Worm (Caenorhabditis elegans) whole organism, late embryonic: ENCODE measurements around the gene R07A4.2.
A peak's percentile ranks its signal among the peaks of the same experiment; 100 is the strongest.

Experiments used
- C08G9.2 ChIP-seq: sonication (generic microtip); optimal IDR thresholded peaks from 2 replicates; lab custom pipeline; 2016; ENCODE audit warnings: mild to moderate bottlenecking, missing genetic modification characterization, moderate library complexity, missing compliant biosample characterization
- F13H6.1 ChIP-seq: sonication (generic microtip); optimal IDR thresholded peaks from 2 replicates; lab custom pipeline; 2016; ENCODE audit warnings: missing genetic modification characterization, missing compliant biosample characterization
- K02D7.2 ChIP-seq: sonication (generic microtip); optimal IDR thresholded peaks from 2 replicates; lab custom pipeline; 2017; ENCODE audit warnings: mild to moderate bottlenecking, missing genetic modification characterization, missing compliant biosample characterization
- K09A11.1 ChIP-seq: sonication (generic microtip); optimal IDR thresholded peaks from 2 replicates; lab custom pipeline; 2017; ENCODE audit warnings: antibody characterized with exemption, mild to moderate bottlenecking, missing genetic modification characterization, missing compliant biosample characterization; ENCODE audit not compliant: insufficient read depth
- T23F11.4 ChIP-seq: fragments of 200-800 bp; sonication (Bioruptor generic); optimal IDR thresholded peaks from 2 replicates; lab custom pipeline; 2018; ENCODE audit warnings: mild to moderate bottlenecking, missing genetic modification characterization, missing compliant biosample characterization
- Y22D7AL.16 ChIP-seq: sonication (generic microtip); optimal IDR thresholded peaks from 2 replicates; lab custom pipeline; 2016; ENCODE audit warnings: missing genetic modification characterization, missing compliant biosample characterization
- ahr-1 ChIP-seq: sonication (generic microtip); optimal IDR thresholded peaks from 2 replicates; lab custom pipeline; 2016; ENCODE audit warnings: missing genetic modification characterization, missing compliant biosample characterization
- ceh-14 ChIP-seq: sonication (generic microtip); optimal IDR thresholded peaks from 2 replicates; lab custom pipeline; 2016; ENCODE audit warnings: missing genotype, missing genetic modification characterization, missing compliant biosample characterization
- ceh-18 ChIP-seq: sonication (generic microtip); optimal IDR thresholded peaks from 2 replicates; lab custom pipeline; 2016; ENCODE audit warnings: missing genetic modification characterization, missing compliant biosample characterization
- ceh-19 ChIP-seq: fragments of 200-800 bp; sonication (Bioruptor generic); optimal IDR thresholded peaks from 2 replicates; lab custom pipeline; 2018; ENCODE audit warnings: mild to moderate bottlenecking, missing genetic modification characterization, missing compliant biosample characterization
- ceh-22 ChIP-seq: sonication (generic microtip); optimal IDR thresholded peaks from 2 replicates; lab custom pipeline; 2017; ENCODE audit warnings: missing biosample characterization, missing genetic modification characterization
- ceh-31 ChIP-seq: sonication (generic microtip); optimal IDR thresholded peaks from 2 replicates; lab custom pipeline; 2016; ENCODE audit warnings: missing genetic modification characterization, missing compliant biosample characterization
- ceh-34 ChIP-seq: sonication (generic microtip); optimal IDR thresholded peaks from 2 replicates; lab custom pipeline; 2016; ENCODE audit warnings: mild to moderate bottlenecking, missing genetic modification characterization, missing compliant biosample characterization
- ceh-45 ChIP-seq: fragments of 200-800 bp; sonication (Bioruptor generic); IDR thresholded peaks from 2 replicates; pipeline ENCODE4 v1.3.6; 2022; ENCODE audit warnings: missing genetic modification reagents, missing genetic modification characterization, missing compliant biosample characterization
- ceh-48 ChIP-seq: sonication (generic microtip); optimal IDR thresholded peaks from 2 replicates; lab custom pipeline; 2016; ENCODE audit warnings: missing genetic modification characterization, inconsistent platforms, missing compliant biosample characterization
- che-1 ChIP-seq: sonication (generic microtip); optimal IDR thresholded peaks from 2 replicates; lab custom pipeline; 2016; ENCODE audit warnings: mild to moderate bottlenecking, missing genetic modification characterization, missing compliant biosample characterization
- elt-2 ChIP-seq: sonication (generic microtip); optimal IDR thresholded peaks from 2 replicates; lab custom pipeline; 2016; ENCODE audit warnings: missing genetic modification reagents, missing genetic modification characterization, missing compliant biosample characterization
- elt-4 ChIP-seq: sonication (generic microtip); optimal IDR thresholded peaks from 2 replicates; lab custom pipeline; 2016; ENCODE audit warnings: missing genetic modification characterization, missing compliant biosample characterization
- ets-4 ChIP-seq: sonication (generic microtip); optimal IDR thresholded peaks from 2 replicates; lab custom pipeline; 2016; ENCODE audit warnings: missing genetic modification characterization, missing compliant biosample characterization
- fax-1 ChIP-seq: sonication (generic microtip); optimal IDR thresholded peaks from 2 replicates; lab custom pipeline; 2016; ENCODE audit warnings: missing genotype, missing genetic modification characterization, missing compliant biosample characterization
- fkh-6 ChIP-seq: sonication (generic microtip); optimal IDR thresholded peaks from 2 replicates; lab custom pipeline; 2016; ENCODE audit warnings: missing genetic modification characterization, missing compliant biosample characterization
- gmeb-2 ChIP-seq: sonication (generic microtip); optimal IDR thresholded peaks from 2 replicates; lab custom pipeline; 2016; ENCODE audit warnings: missing genetic modification characterization, inconsistent platforms, missing compliant biosample characterization
- hlh-13 ChIP-seq: fragments of 200-800 bp; sonication (Bioruptor generic); optimal IDR thresholded peaks from 2 replicates; lab custom pipeline; 2018; ENCODE audit warnings: mild to moderate bottlenecking, missing genetic modification characterization, missing compliant biosample characterization
- hlh-15 ChIP-seq: sonication (generic microtip); optimal IDR thresholded peaks from 2 replicates; lab custom pipeline; 2016; ENCODE audit warnings: missing genetic modification characterization, missing compliant biosample characterization
- hlh-30 ChIP-seq: sonication (generic microtip); optimal IDR thresholded peaks from 2 replicates; lab custom pipeline; 2017; ENCODE audit warnings: antibody characterized with exemption, missing genetic modification characterization, missing compliant biosample characterization; ENCODE audit not compliant: insufficient read depth
- hlh-8 ChIP-seq: sonication (generic microtip); optimal IDR thresholded peaks from 2 replicates; lab custom pipeline; 2016; ENCODE audit warnings: missing genotype, missing genetic modification characterization, missing compliant biosample characterization
- lim-6 ChIP-seq: sonication (generic microtip); optimal IDR thresholded peaks from 2 replicates; lab custom pipeline; 2016; ENCODE audit warnings: missing genetic modification characterization, missing compliant biosample characterization
- lin-11 ChIP-seq: fragments of 200-800 bp; sonication (Bioruptor generic); optimal IDR thresholded peaks from 2 replicates; lab custom pipeline; 2018; ENCODE audit warnings: mild to moderate bottlenecking, missing genetic modification characterization, missing compliant biosample characterization
- madf-2 ChIP-seq: sonication (generic microtip); optimal IDR thresholded peaks from 2 replicates; lab custom pipeline; 2017; ENCODE audit warnings: missing genetic modification characterization, missing compliant biosample characterization
- nfya-1 ChIP-seq: sonication (generic microtip); optimal IDR thresholded peaks from 2 replicates; lab custom pipeline; 2017; ENCODE audit warnings: missing genetic modification characterization, mild to moderate bottlenecking, missing compliant biosample characterization, antibody characterized with exemption, moderate library complexity
- nhr-11 ChIP-seq: fragments of 150-350 bp; optimal IDR thresholded peaks from 2 replicates; lab custom pipeline; 2014; ENCODE audit warnings: missing biosample characterization, missing genetic modification characterization
- npax-4 ChIP-seq: sonication (generic microtip); optimal IDR thresholded peaks from 2 replicates; lab custom pipeline; 2016; ENCODE audit warnings: missing genetic modification characterization, missing compliant biosample characterization
- odd-2 ChIP-seq: sonication (generic microtip); optimal IDR thresholded peaks from 2 replicates; lab custom pipeline; 2017; ENCODE audit warnings: antibody characterized with exemption, mild to moderate bottlenecking, missing genetic modification characterization, missing compliant biosample characterization
- pag-3 ChIP-seq: sonication (generic microtip); optimal IDR thresholded peaks from 2 replicates; lab custom pipeline; 2016; ENCODE audit warnings: missing compliant biosample characterization, missing genetic modification characterization, borderline replicate concordance
- pat-9 ChIP-seq: fragments of 200-800 bp; sonication (Bioruptor generic); optimal IDR thresholded peaks from 2 replicates; lab custom pipeline; 2018; ENCODE audit warnings: mild to moderate bottlenecking, missing genetic modification characterization, moderate library complexity, missing compliant biosample characterization
- pax-1 ChIP-seq: fragments of 150-350 bp; optimal IDR thresholded peaks from 2 replicates; lab custom pipeline; 2014; ENCODE audit warnings: missing biosample characterization, missing genetic modification characterization
- pha-4 ChIP-seq: fragments of 150-350 bp; optimal IDR thresholded peaks from 2 replicates; lab custom pipeline; 2018; ENCODE audit warnings: missing biosample characterization, missing genetic modification reagents, missing genetic modification characterization
- pros-1 ChIP-seq: fragments of 150-350 bp; optimal IDR thresholded peaks from 2 replicates; lab custom pipeline; 2014; ENCODE audit warnings: missing biosample characterization, missing genetic modification reagents, missing genetic modification characterization
- ref-2 ChIP-seq: sonication (generic microtip); optimal IDR thresholded peaks from 2 replicates; lab custom pipeline; 2016; ENCODE audit warnings: missing genetic modification characterization, missing compliant biosample characterization
- sdc-2 ChIP-seq: sonication (generic microtip); optimal IDR thresholded peaks from 2 replicates; lab custom pipeline; 2016; ENCODE audit warnings: missing genotype, missing genetic modification characterization, missing compliant biosample characterization
- sox-2 ChIP-seq: fragments of 200-800 bp; sonication (Bioruptor generic); IDR thresholded peaks from 2 replicates; pipeline ENCODE4 v1.3.6; 2022; ENCODE audit warnings: missing genetic modification reagents, missing genetic modification characterization, missing compliant biosample characterization
- syd-9 ChIP-seq: sonication (generic microtip); optimal IDR thresholded peaks from 2 replicates; lab custom pipeline; 2016; ENCODE audit warnings: mild to moderate bottlenecking, missing genetic modification characterization, moderate library complexity, missing compliant biosample characterization
- tbx-7 ChIP-seq: sonication (generic microtip); optimal IDR thresholded peaks from 2 replicates; lab custom pipeline; 2016; ENCODE audit warnings: missing genotype, missing genetic modification characterization, missing compliant biosample characterization
- ttx-3 ChIP-seq: sonication (generic microtip); optimal IDR thresholded peaks from 2 replicates; lab custom pipeline; 2016; ENCODE audit warnings: missing genetic modification reagents, missing genetic modification characterization, missing compliant biosample characterization
- unc-42 ChIP-seq: sonication (generic microtip); optimal IDR thresholded peaks from 2 replicates; lab custom pipeline; 2016; ENCODE audit warnings: missing genotype, missing genetic modification characterization, missing compliant biosample characterization
- unc-55 ChIP-seq: sonication (generic microtip); optimal IDR thresholded peaks from 2 replicates; lab custom pipeline; 2017; ENCODE audit warnings: missing biosample characterization, missing genetic modification reagents, missing genetic modification characterization
- unc-86 ChIP-seq: sonication (generic microtip); optimal IDR thresholded peaks from 2 replicates; lab custom pipeline; 2016; ENCODE audit warnings: missing genetic modification characterization, missing compliant biosample characterization
- zip-5 ChIP-seq: sonication (generic microtip); optimal IDR thresholded peaks from 2 replicates; lab custom pipeline; 2016; ENCODE audit warnings: missing genetic modification characterization, missing compliant biosample characterization
- ztf-16 ChIP-seq: sonication (generic microtip); optimal IDR thresholded peaks from 2 replicates; lab custom pipeline; 2017; ENCODE audit warnings: missing genetic modification characterization, missing compliant biosample characterization

R07A4.2 gene

DNA sequence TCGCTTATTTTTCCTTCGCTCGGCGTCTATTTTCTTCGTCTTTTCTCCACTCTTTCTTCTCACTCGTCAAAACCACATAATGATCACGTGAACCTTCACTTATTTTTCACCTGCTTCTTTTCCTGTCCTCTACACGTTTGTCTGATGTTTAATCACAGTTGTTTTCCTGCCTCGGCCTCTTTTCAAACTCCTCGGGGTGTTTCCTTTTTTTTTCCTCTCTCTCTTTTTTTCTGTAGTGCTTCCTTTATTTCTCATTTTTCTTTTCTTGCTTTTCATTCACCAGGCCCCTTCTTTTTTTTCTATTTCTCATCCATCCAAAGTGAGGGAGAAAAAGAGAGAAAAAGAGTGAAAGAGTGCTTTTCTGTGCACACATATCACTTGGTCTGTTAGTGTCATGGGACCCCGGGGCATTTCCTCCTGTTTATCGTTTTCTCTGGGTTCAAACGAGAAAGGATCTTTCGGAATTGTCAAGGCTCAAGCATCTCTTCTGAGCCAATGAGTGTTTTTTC lies 24.8 kb upstream of the R07A4.2 start (continued):
- TF ChIP-seq nfya-1, result peak; percentile 39
- TF ChIP-seq ztf-16 (tag; lab: Kevin White, UChicago), result no peak
- TF ChIP-seq sdc-2 (tag; lab: Kevin White, UChicago), result no peak
- no peak for TF ChIP-seq ceh-22 (tag; lab: Kevin White, UChicago)
- TF ChIP-seq pros-1 (tag; lab: Kevin White, UChicago), result no peak
- no peak for TF ChIP-seq lim-6 (tag; lab: Kevin White, UChicago)
- peak; percentile 36 for TF ChIP-seq ceh-34 (tag; lab: Kevin White, UChicago)
- no peak for TF ChIP-seq pha-4 (tag; lab: Kevin White, UChicago)
- no peak for TF ChIP-seq ttx-3 (tag; lab: Kevin White, UChicago)
- TF ChIP-seq ceh-14 (tag; lab: Kevin White, UChicago), result peak; percentile 52
- no peak for TF ChIP-seq hlh-8
- no peak for TF ChIP-seq Y22D7AL.16 (tag; lab: Kevin White, UChicago)
- TF ChIP-seq madf-2 (tag; lab: Kevin White, UChicago), result no peak
- no peak for TF ChIP-seq ceh-45 (GFP tag; lab: Robert Waterston, UW)
- TF ChIP-seq C08G9.2 (tag; lab: Kevin White, UChicago), result peak; percentile 45
- TF ChIP-seq che-1 (tag; lab: Kevin White, UChicago), result no peak
- TF ChIP-seq ceh-18, result peak; percentile 99
- TF ChIP-seq nhr-11 (tag; lab: Kevin White, UChicago), result no peak
- TF ChIP-seq ahr-1, result no peak
- TF ChIP-seq fax-1, result no peak
- TF ChIP-seq T23F11.4 (GFP tag; lab: Kevin White, UChicago), result no peak
- TF ChIP-seq elt-4, result no peak
- peak; percentile 57 for TF ChIP-seq hlh-30
- TF ChIP-seq odd-2 (tag; lab: Kevin White, UChicago), result no peak
- TF ChIP-seq fkh-6, result no peak
- TF ChIP-seq gmeb-2 (tag; lab: Kevin White, UChicago), result no peak
- TF ChIP-seq F13H6.1 (tag; lab: Kevin White, UChicago), result peak; percentile 82
- TF ChIP-seq ref-2 (tag; lab: Kevin White, UChicago), result peak; percentile 43
- TF ChIP-seq ets-4 (tag; lab: Kevin White, UChicago), result no peak
- no peak for TF ChIP-seq hlh-13 (GFP tag; lab: Kevin White, UChicago)
- peak; percentile 52 for TF ChIP-seq K09A11.1 (tag; lab: Kevin White, UChicago)
- no peak for TF ChIP-seq pat-9 (tag; lab: Kevin White, UChicago)
- TF ChIP-seq unc-42 (tag; lab: Kevin White, UChicago), result peak; percentile 72
- no peak for TF ChIP-seq npax-4 (tag; lab: Kevin White, UChicago)
- peak; percentile 4 for TF ChIP-seq K02D7.2 (tag; lab: Kevin White, UChicago)
- peak; percentile 59 for TF ChIP-seq ceh-31 (tag; lab: Kevin White, UChicago)
- no peak for TF ChIP-seq syd-9 (tag; lab: Kevin White, UChicago)
- no peak for TF ChIP-seq ceh-19 (GFP tag; lab: Kevin White, UChicago)

DNA sequence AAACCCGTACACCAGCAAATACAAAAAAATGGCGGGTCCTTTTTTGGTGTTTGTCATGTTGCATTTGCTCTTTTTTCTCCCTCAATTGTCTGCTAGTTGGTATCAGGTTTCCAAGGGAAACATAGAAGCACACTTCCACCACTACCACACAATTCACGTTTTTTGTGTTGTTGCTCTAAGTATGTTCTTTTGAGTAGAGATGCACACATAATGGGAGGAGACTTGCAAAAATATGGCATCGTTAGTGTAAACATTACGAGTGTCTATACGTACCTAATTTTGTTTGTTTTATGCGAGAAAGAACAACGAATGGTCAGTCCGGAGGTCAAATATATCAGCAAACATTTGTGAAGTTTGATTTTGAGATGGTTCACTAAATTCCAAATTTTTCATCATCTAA lies 23.7 kb upstream of the R07A4.2 start:
- peak; percentile 84 for TF ChIP-seq ceh-34 (tag; lab: Kevin White, UChicago)
- peak; percentile 3 for TF ChIP-seq nfya-1
- no peak for TF ChIP-seq hlh-8
- TF ChIP-seq, all 69 proteins: peak for 2

DNA sequence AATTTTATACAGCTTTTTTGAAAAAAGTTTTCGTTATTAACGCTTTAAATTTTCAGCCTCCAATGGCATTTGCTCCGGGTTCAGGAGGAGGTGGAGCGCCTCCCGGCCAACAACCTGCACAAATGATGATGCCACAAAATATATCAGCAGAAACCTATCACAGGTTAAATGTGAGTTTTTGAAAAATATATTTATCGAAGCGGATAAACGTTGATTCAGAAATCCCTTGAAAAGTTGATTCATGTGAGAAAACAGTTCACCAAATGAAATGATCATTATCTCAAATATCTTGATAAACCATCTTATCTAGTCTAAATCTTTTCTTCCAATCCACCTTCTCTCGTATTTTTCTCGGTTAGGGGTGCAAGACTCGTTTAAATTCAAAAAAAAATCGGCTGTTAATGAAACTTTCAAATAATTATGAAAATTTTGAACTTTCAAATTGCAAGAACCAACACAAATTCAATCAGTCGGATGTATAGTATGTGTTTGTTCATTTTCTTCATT lies 23.0 kb upstream of the R07A4.2 start, which contains the start of gene sma-9:
TSS of gene sma-9 (plus strand) at position 51 of the 507 bp plus-strand sequence.
- TF ChIP-seq unc-55 (GFP tag; lab: Kevin White, UChicago) (no peak), pax-1 (tag; lab: Kevin White, UChicago) (no peak), hlh-15 (no peak), tbx-7 (no peak), ceh-19 (GFP tag; lab: Kevin White, UChicago) (no peak), T23F11.4 (GFP tag; lab: Kevin White, UChicago) (no peak), unc-42 (tag; lab: Kevin White, UChicago) (no peak), npax-4 (tag; lab: Kevin White, UChicago) (no peak), ceh-48 (tag; lab: Kevin White, UChicago) (no peak), sox-2 (GFP tag; lab: Robert Waterston, UW) (no peak), elt-2 (tag; lab: Kevin White, UChicago) (no peak), lin-11 (tag; lab: Kevin White, UChicago) (no peak), ref-2 (tag; lab: Kevin White, UChicago) (no peak), unc-86 (tag; lab: Kevin White, UChicago) (no peak), ceh-45 (GFP tag; lab: Robert Waterston, UW) (no peak), ttx-3 (tag; lab: Kevin White, UChicago) (no peak), pag-3 (tag; lab: Kevin White, UChicago) (no peak), nhr-11 (tag; lab: Kevin White, UChicago) (no peak), zip-5 (tag; lab: Kevin White, UChicago) (no peak)
